Worm (Caenorhabditis elegans) whole organism, L3 larva: ENCODE results near the gene tufm-1.

ENCODE experiments used
- ama-1 ChIP-seq: fragments of 150-350 bp; optimal IDR thresholded peaks from 2 replicates; lab custom pipeline; 2018
- ceh-82 ChIP-seq: fragments of 150-350 bp; optimal IDR thresholded peaks from 2 replicates; lab custom pipeline; 2014; ENCODE audit warnings: missing biosample characterization, missing genetic modification characterization
- elt-2 ChIP-seq: sonication (generic microtip); optimal IDR thresholded peaks from 2 replicates; lab custom pipeline; 2016; ENCODE audit warnings: missing genetic modification reagents, mild to moderate bottlenecking, missing genetic modification characterization, missing compliant biosample characterization
- lsy-12 ChIP-seq: sonication (generic microtip); optimal IDR thresholded peaks from 2 replicates; lab custom pipeline; 2016; ENCODE audit warnings: mild to moderate bottlenecking, missing genetic modification characterization, missing compliant biosample characterization
- mdl-1 ChIP-seq: fragments of 150-350 bp; optimal IDR thresholded peaks from 2 replicates; lab custom pipeline; 2014; ENCODE audit warnings: missing biosample characterization, missing genetic modification characterization
- nhr-237 ChIP-seq: fragments of 150-350 bp; optimal IDR thresholded peaks from 2 replicates; lab custom pipeline; 2014; ENCODE audit warnings: missing biosample characterization, missing genetic modification characterization
- nhr-67 ChIP-seq: fragments of 150-350 bp; optimal IDR thresholded peaks from 2 replicates; lab custom pipeline; 2014; ENCODE audit warnings: missing biosample characterization, missing genetic modification characterization
- snpc-4 ChIP-seq: fragments of 150-350 bp; optimal IDR thresholded peaks from 2 replicates; lab custom pipeline; 2014; ENCODE audit warnings: missing biosample characterization, missing genetic modification characterization
- ztf-11 ChIP-seq: fragments of 150-350 bp; optimal IDR thresholded peaks from 2 replicates; lab custom pipeline; 2014; ENCODE audit warnings: missing biosample characterization, missing genetic modification characterization

Gene tufm-1

ce11 chrIII:2768635-2769034 lies 46.1 kb downstream of the tufm-1 start, which contains the start of gene swsn-3 (continued):
- TF ChIP-seq elt-2 (tag; lab: Kevin White, UChicago) (peak; percentile 56), lsy-12 (tag; lab: Kevin White, UChicago) (peak; percentile 74), nhr-237 (tag; lab: Kevin White, UChicago) (no peak), ztf-11 (no peak), ceh-82 (tag; lab: Kevin White, UChicago) (peak; percentile 79), snpc-4 (peak; percentile 79), mdl-1 (tag; lab: Kevin White, UChicago) (peak; percentile 41), ama-1 (lab: Kevin White, UChicago) (no peak), nhr-67 (tag; lab: Kevin White, UChicago) (peak; percentile 69)
